Worm (Caenorhabditis elegans) whole organism, L2 larva: ENCODE data around the gene K02E7.11.

Experiments
- F13H6.1 ChIP-seq: sonication (generic microtip); optimal IDR thresholded peaks from 2 replicates; lab custom pipeline; 2016; ENCODE audit warnings: missing genetic modification characterization, missing compliant biosample characterization
- dmd-4 ChIP-seq: sonication (generic microtip); optimal IDR thresholded peaks from 2 replicates; lab custom pipeline; 2017; ENCODE audit warnings: missing biosample characterization, missing genetic modification characterization
- egl-27 ChIP-seq: sonication (generic microtip); optimal IDR thresholded peaks from 3 replicates; lab custom pipeline; 2017; ENCODE audit warnings: missing biosample characterization, missing genetic modification reagents, missing genetic modification characterization
- mab-5 ChIP-seq: fragments of 150-350 bp; optimal IDR thresholded peaks from 2 replicates; lab custom pipeline; 2014; ENCODE audit warnings: missing biosample characterization, missing genetic modification characterization
- nhr-12 ChIP-seq: fragments of 150-350 bp; optimal IDR thresholded peaks from 2 replicates; lab custom pipeline; 2014; ENCODE audit warnings: missing biosample characterization, missing genetic modification characterization
- nhr-237 ChIP-seq: fragments of 150-350 bp; optimal IDR thresholded peaks from 2 replicates; lab custom pipeline; 2014; ENCODE audit warnings: missing biosample characterization, missing genetic modification characterization
- zag-1 ChIP-seq: fragments of 150-350 bp; optimal IDR thresholded peaks from 2 replicates; lab custom pipeline; 2014; ENCODE audit warnings: missing biosample characterization, missing genetic modification characterization
- ztf-4 ChIP-seq: fragments of 150-350 bp; optimal IDR thresholded peaks from 2 replicates; lab custom pipeline; 2014; ENCODE audit warnings: missing biosample characterization, missing genetic modification characterization

ce11 chrII:1072106-1072505, 3.2 kb downstream of the K02E7.11 start, which contains the start of gene K02E7.4:
- TF ChIP-seq mab-5 (tag; lab: Kevin White, UChicago) (no peak), zag-1 (tag; lab: Kevin White, UChicago) (no peak), ztf-4 (tag; lab: Kevin White, UChicago) (no peak), nhr-237 (no peak), egl-27 (tag; lab: Kevin White, UChicago) (no peak), F13H6.1 (no peak), dmd-4 (tag; lab: Kevin White, UChicago) (no peak), nhr-12 (tag; lab: Kevin White, UChicago) (no peak)
